Fruit fly (Drosophila melanogaster) whole organism, embryonic: ENCODE results near the gene unc-119.

ENCODE experiments used
- Bgb ChIP-seq: fragments of 200-800 bp; sonication (Bioruptor generic); IDR thresholded peaks from 2 replicates; pipeline ENCODE4 v1.3.6; 2022; ENCODE audit warnings: missing biosample characterization, missing genetic modification characterization; ENCODE audit not compliant: partially characterized antibody
- Bteb2 ChIP-seq: fragments of 200-800 bp; sonication (Bioruptor generic); optimal IDR thresholded peaks from 2 replicates; lab custom pipeline; 2016; ENCODE audit warnings: missing biosample characterization, missing genetic modification characterization
- CG10267 ChIP-seq: fragments of 200-800 bp; sonication (Bioruptor generic); optimal IDR thresholded peaks from 2 replicates; lab custom pipeline; 2018; ENCODE audit warnings: missing biosample characterization, mild to moderate bottlenecking, missing genetic modification characterization, moderate library complexity
- CG10462 ChIP-seq: fragments of 200-800 bp; sonication (Bioruptor generic); optimal IDR thresholded peaks from 2 replicates; lab custom pipeline; 2016; ENCODE audit warnings: missing biosample characterization, missing genetic modification characterization
- CG11456 ChIP-seq: fragments of 200-800 bp; sonication (Bioruptor generic); IDR thresholded peaks from 3 replicates; pipeline ENCODE4 v1.3.6; 2022; ENCODE audit warnings: missing biosample characterization, missing genetic modification characterization
- CG12659 ChIP-seq: fragments of 200-800 bp; sonication (Bioruptor generic); optimal IDR thresholded peaks from 3 replicates; lab custom pipeline; 2017; ENCODE audit warnings: mild to moderate bottlenecking, missing biosample characterization, missing genetic modification reagents, missing genetic modification characterization
- CG1647 ChIP-seq: fragments of 200-800 bp; sonication (Bioruptor generic); optimal IDR thresholded peaks from 3 replicates; lab custom pipeline; 2016; ENCODE audit warnings: missing biosample characterization, missing genetic modification characterization
- CG17359 ChIP-seq: fragments of 200-800 bp; sonication (Bioruptor generic); optimal IDR thresholded peaks from 3 replicates; lab custom pipeline; 2018; ENCODE audit warnings: missing biosample characterization, mild to moderate bottlenecking, missing genetic modification characterization, moderate library complexity
- CG2129 ChIP-seq: fragments of 200-800 bp; sonication (Bioruptor generic); IDR thresholded peaks from 2 replicates; pipeline ENCODE4 v1.3.6; 2022; ENCODE audit warnings: missing biosample characterization, missing genetic modification characterization; ENCODE audit not compliant: partially characterized antibody
- CG33557 ChIP-seq: fragments of 200-800 bp; sonication (Bioruptor generic); optimal IDR thresholded peaks from 2 replicates; lab custom pipeline; 2019; ENCODE audit warnings: missing biosample characterization, mild to moderate bottlenecking, missing genetic modification characterization, moderate library complexity
- CG3726 ChIP-seq: fragments of 200-800 bp; sonication (Bioruptor generic); IDR thresholded peaks from 3 replicates; pipeline ENCODE4, ENCODE4 v1.3.6; 2022; ENCODE audit warnings: missing biosample characterization, missing genetic modification characterization
- CG43689 ChIP-seq: fragments of 200-800 bp; sonication (Bioruptor generic); IDR thresholded peaks from 2 replicates; pipeline ENCODE4 v1.3.6; 2022; ENCODE audit warnings: missing biosample characterization, missing genetic modification characterization
- CG6683 ChIP-seq: fragments of 200-800 bp; sonication (Bioruptor generic); optimal IDR thresholded peaks from 2 replicates; lab custom pipeline; 2017; ENCODE audit warnings: missing biosample characterization, mild to moderate bottlenecking, missing genetic modification characterization, missing genetic modification reagents
- CG6791 ChIP-seq: fragments of 200-800 bp; sonication (Bioruptor generic); IDR thresholded peaks from 3 replicates; pipeline ENCODE4 v1.3.6; 2022; ENCODE audit warnings: missing biosample characterization, missing genetic modification characterization; ENCODE audit not compliant: partially characterized antibody
- CG7271 ChIP-seq: fragments of 200-800 bp; sonication (Bioruptor generic); optimal IDR thresholded peaks from 2 replicates; lab custom pipeline; 2018; ENCODE audit warnings: missing biosample characterization, mild to moderate bottlenecking, missing genetic modification characterization, moderate library complexity
- CG8944 ChIP-seq: fragments of 200-800 bp; sonication (Bioruptor generic); optimal IDR thresholded peaks from 3 replicates; lab custom pipeline; 2016; ENCODE audit warnings: missing biosample characterization, missing genetic modification characterization
- CrebB ChIP-seq: fragments of 200-800 bp; sonication (Bioruptor generic); optimal IDR thresholded peaks from 3 replicates; lab custom pipeline; 2018; ENCODE audit warnings: missing biosample characterization, mild to moderate bottlenecking, missing genetic modification characterization
- Dbx ChIP-seq: fragments of 200-800 bp; sonication (Bioruptor generic); IDR thresholded peaks from 3 replicates; pipeline ENCODE4 v1.3.6; 2022; ENCODE audit warnings: missing biosample characterization, missing genetic modification characterization
- E2f1 ChIP-seq: fragments of 200-800 bp; sonication (Bioruptor generic); IDR thresholded peaks from 2 replicates; pipeline ENCODE4 v1.3.6; 2022; ENCODE audit warnings: missing biosample characterization, missing genetic modification characterization
- ERR ChIP-seq: fragments of 200-800 bp; sonication (Bioruptor generic); optimal IDR thresholded peaks from 2 replicates; lab custom pipeline; 2016; ENCODE audit warnings: missing biosample characterization, missing genetic modification characterization
- Ets65A ChIP-seq: fragments of 200-800 bp; sonication (Bioruptor generic); peaks from one replicate; lab custom pipeline; 2016; ENCODE audit warnings: missing biosample characterization, missing genetic modification characterization
- Hr3 ChIP-seq: fragments of 200-800 bp; sonication (Bioruptor generic); optimal IDR thresholded peaks from 3 replicates; lab custom pipeline; 2016; ENCODE audit warnings: missing biosample characterization, missing genetic modification characterization
- Mad ChIP-seq: fragments of 200-800 bp; sonication (Bioruptor generic); optimal IDR thresholded peaks from 2 replicates; lab custom pipeline; 2016; ENCODE audit warnings: missing biosample characterization, missing genetic modification characterization
- Meics ChIP-seq: fragments of 200-800 bp; sonication (Bioruptor generic); optimal IDR thresholded peaks from 2 replicates; lab custom pipeline; 2017; ENCODE audit warnings: missing biosample characterization, mild to moderate bottlenecking, missing genetic modification characterization
- NfI ChIP-seq: fragments of 200-800 bp; sonication (Bioruptor generic); optimal IDR thresholded peaks from 3 replicates; lab custom pipeline; 2018; ENCODE audit warnings: missing biosample characterization, mild to moderate bottlenecking, missing genetic modification characterization, moderate library complexity
- Sox102F ChIP-seq: fragments of 200-800 bp; sonication (Bioruptor generic); optimal IDR thresholded peaks from 2 replicates; lab custom pipeline; 2018; ENCODE audit warnings: missing biosample characterization, mild to moderate bottlenecking, missing genetic modification characterization, moderate library complexity
- Xrp1 ChIP-seq: fragments of 200-800 bp; sonication (Bioruptor generic); IDR thresholded peaks from 2 replicates; pipeline ENCODE4 v1.3.6; 2022; ENCODE audit warnings: missing biosample characterization, missing genetic modification characterization
- ara ChIP-seq: fragments of 200-800 bp; sonication (Bioruptor generic); IDR thresholded peaks from 2 replicates; pipeline ENCODE4 v1.3.6; 2022; ENCODE audit warnings: missing biosample characterization, missing genetic modification characterization
- cas ChIP-seq: fragments of 200-800 bp; sonication (Bioruptor generic); IDR thresholded peaks from 2 replicates; pipeline ENCODE4 v1.3.6; 2022; ENCODE audit warnings: missing biosample characterization, missing genetic modification characterization
- caup ChIP-seq: fragments of 200-800 bp; sonication (Bioruptor generic); optimal IDR thresholded peaks from 3 replicates; lab custom pipeline; 2017; ENCODE audit warnings: missing biosample characterization, mild to moderate bottlenecking, missing genetic modification characterization, moderate library complexity; ENCODE audit not compliant: severe bottlenecking
- chn ChIP-seq: fragments of 200-800 bp; sonication (Bioruptor generic); optimal IDR thresholded peaks from 2 replicates; lab custom pipeline; 2016; ENCODE audit warnings: missing biosample characterization, missing genetic modification characterization
- crc ChIP-seq: fragments of 200-800 bp; sonication (Bioruptor generic); optimal IDR thresholded peaks from 2 replicates; lab custom pipeline; 2016; ENCODE audit warnings: missing biosample characterization, missing genetic modification characterization
- eve ChIP-seq, 2 experiments: fragments of >200 bp; optimal IDR thresholded peaks; 2 replicates each; lab custom pipeline; 2017; ENCODE audit warnings: missing biosample characterization in 2 of 2, missing genetic modification characterization in 2 of 2
- grau ChIP-seq: fragments of 200-800 bp; optimal IDR thresholded peaks from 3 replicates; lab custom pipeline; 2019; ENCODE audit warnings: missing biosample characterization, mild to moderate bottlenecking, missing genetic modification characterization, moderate library complexity
- gro ChIP-seq: fragments of 200-800 bp; sonication (Bioruptor generic); optimal IDR thresholded peaks from 2 replicates; lab custom pipeline; 2016; ENCODE audit warnings: missing biosample characterization, missing genetic modification characterization
- h ChIP-seq: fragments of >200 bp; optimal IDR thresholded peaks from 2 replicates; lab custom pipeline; 2017
- hb ChIP-seq: fragments of 200-800 bp; sonication (Bioruptor generic); IDR thresholded peaks from 3 replicates; pipeline ENCODE4 v1.3.6; 2022; ENCODE audit warnings: missing biosample characterization, missing genetic modification characterization; ENCODE audit not compliant: partially characterized antibody
- hbn ChIP-seq: fragments of 200-800 bp; sonication (Bioruptor generic); IDR thresholded peaks from 2 replicates; pipeline ENCODE4 v1.3.6; 2022; ENCODE audit warnings: missing biosample characterization, missing genetic modification characterization; ENCODE audit not compliant: partially characterized antibody
- ind ChIP-seq: fragments of 200-800 bp; sonication (Bioruptor generic); optimal IDR thresholded peaks from 3 replicates; lab custom pipeline; 2016; ENCODE audit warnings: missing biosample characterization, missing genetic modification characterization
- inv ChIP-seq: fragments of 200-800 bp; sonication (Bioruptor generic); IDR thresholded peaks from 2 replicates; pipeline ENCODE4 v1.3.6; 2022; ENCODE audit warnings: missing biosample characterization, missing genetic modification characterization; ENCODE audit not compliant: partially characterized antibody
- jigr1 ChIP-seq: fragments of 200-800 bp; sonication (Bioruptor generic); IDR thresholded peaks from 3 replicates; pipeline ENCODE4 v1.3.6; 2022; ENCODE audit warnings: missing biosample characterization, missing genetic modification characterization
- kah ChIP-seq: fragments of 200-800 bp; sonication (Bioruptor generic); optimal IDR thresholded peaks from 2 replicates; lab custom pipeline; 2018; ENCODE audit warnings: missing biosample characterization, mild to moderate bottlenecking, missing genetic modification characterization
- knrl ChIP-seq: fragments of 200-800 bp; sonication (Bioruptor generic); IDR thresholded peaks from 3 replicates; pipeline ENCODE4 v1.3.6; 2022; ENCODE audit warnings: missing biosample characterization, missing genetic modification characterization; ENCODE audit not compliant: partially characterized antibody
- pan ChIP-seq, 4 experiments: fragments of >200 bp in 3 of 4; fragments of 200-800 bp in 1 of 4; sonication (Bioruptor generic) in 1 of 4; optimal IDR thresholded peaks in 3 of 4; IDR thresholded peaks in 1 of 4; 2 replicates each; pipeline versions ENCODE4 v1.3.6 to Lab custom; 2017 to 2022; ENCODE audit warnings: missing biosample characterization in 2 of 4, missing genetic modification characterization in 2 of 4, mixed read lengths in 1 of 4
- pzg ChIP-seq: fragments of 200-800 bp; sonication (Bioruptor generic); optimal IDR thresholded peaks from 3 replicates; lab custom pipeline; 2018; ENCODE audit warnings: missing biosample characterization, mild to moderate bottlenecking, missing genetic modification characterization, moderate library complexity
- ranshi ChIP-seq: fragments of 200-800 bp; sonication (Bioruptor generic); IDR thresholded peaks from 2 replicates; pipeline ENCODE4 v1.3.6; 2022; ENCODE audit warnings: missing biosample characterization, missing genetic modification characterization
- sim ChIP-seq: fragments of 200-800 bp; sonication (Bioruptor generic); IDR thresholded peaks from 2 replicates; pipeline ENCODE4 v1.3.6; 2022; ENCODE audit warnings: missing biosample characterization, missing genetic modification characterization
- sob ChIP-seq: fragments of 200-800 bp; sonication (Bioruptor generic); IDR thresholded peaks from 2 replicates; pipeline ENCODE4 v1.3.6; 2022; ENCODE audit warnings: missing biosample characterization, missing genetic modification characterization
- yki ChIP-seq: fragments of >200 bp; optimal IDR thresholded peaks from 3 replicates; lab custom pipeline; 2018

unc-119 gene

DNA sequence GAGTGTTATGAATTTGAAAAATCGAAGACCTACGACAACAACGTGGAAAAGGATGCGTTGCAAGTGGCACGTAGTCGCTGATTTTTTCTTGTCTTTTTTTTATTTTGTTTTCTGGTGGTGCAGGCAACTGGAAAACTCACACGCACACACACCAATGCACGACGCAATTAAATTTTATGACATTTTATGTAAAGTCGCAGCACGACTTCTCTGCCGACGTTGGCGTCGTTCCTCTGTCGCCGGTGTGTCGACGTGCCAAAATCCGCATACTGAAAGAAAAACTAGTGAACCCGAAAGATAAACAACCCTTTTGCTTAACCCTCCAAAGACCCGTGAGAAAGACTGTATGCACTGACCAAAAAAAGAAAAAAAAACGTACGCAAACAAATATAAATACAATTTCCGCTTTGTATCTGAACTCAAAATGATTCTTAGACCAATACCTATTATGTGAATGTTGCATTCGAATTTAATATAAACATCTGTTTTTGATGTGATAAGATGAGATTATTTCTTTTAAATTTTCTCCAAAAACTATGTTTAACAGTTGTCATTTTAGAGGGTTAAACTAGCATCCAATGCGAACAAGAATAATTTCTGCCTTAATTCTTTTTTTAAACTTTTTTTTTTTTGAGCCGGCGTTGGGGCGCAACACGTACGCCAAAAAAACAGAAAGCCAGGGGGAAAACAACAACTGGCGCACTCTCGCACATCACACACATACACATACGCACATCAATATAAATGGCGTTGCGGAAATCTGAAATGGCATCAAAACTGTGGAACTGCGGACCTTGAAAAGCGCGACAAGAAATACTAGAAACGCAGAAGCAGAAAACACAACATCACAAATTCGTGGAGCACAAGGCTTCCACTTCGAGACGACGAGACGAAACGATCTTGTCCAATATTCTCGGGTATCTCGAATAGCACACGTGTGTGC, 43.0 kb upstream of the unc-119 start (continued):
- TF ChIP-seq kah (no peak), Mad (GFP tag; lab: Kevin White, UChicago) (no peak), ERR (GFP tag; lab: Kevin White, UChicago) (no peak), inv (no peak), Bteb2 (GFP tag; lab: Kevin White, UChicago) (peak; percentile 72), hb (GFP tag; lab: Robert Waterston, UW) (no peak), CG2129 (no peak), jigr1 (no peak), Dbx (GFP tag; lab: Robert Waterston, UW) (peak; percentile 54; the same call in 2 of the 3 replicates), Sox102F (GFP tag; lab: Kevin White, UChicago) (no peak), sob (GFP tag; lab: Robert Waterston, UW) (no peak), CG12659 (GFP tag; lab: Kevin White, UChicago) (peak; percentile 26), E2f1 (GFP tag; lab: Robert Waterston, UW) (no peak), pan (optimal IDR thresholded peaks at IDR 0.05; lab: Kevin White, UChicago) (no peak), pan (GFP tag; optimal IDR thresholded peaks at IDR 0.05 in 1 of 2, IDR thresholded peaks at IDR 0.05 in 1 of 2) (peak in 1 of 2 experiments; percentile 30), CG6791 (GFP tag; lab: Robert Waterston, UW) (no peak), CG10462 (GFP tag; lab: Kevin White, UChicago) (no peak), ranshi (GFP tag; lab: Robert Waterston, UW) (no peak), yki (lab: Kevin White, UChicago) (no peak), pzg (GFP tag; lab: Kevin White, UChicago) (no peak), Bgb (GFP tag; lab: Robert Waterston, UW) (no peak), eve (GFP tag; optimal IDR thresholded peaks at IDR 0.05; lab: Kevin White, UChicago) (no peak), h (lab: Kevin White, UChicago) (no peak), CG43689 (GFP tag; lab: Robert Waterston, UW) (no peak), sim (no peak), CG17359 (tag; lab: Kevin White, UChicago) (no peak), Meics (GFP tag; lab: Kevin White, UChicago) (peak; percentile 68), CG3726 (GFP tag; lab: Robert Waterston, UW) (0 out of 3 replicates have a peak, but pooled peaks have one; percentile 26), CG1647 (GFP tag; lab: Kevin White, UChicago) (no peak), Xrp1 (GFP tag; lab: Robert Waterston, UW) (peak; percentile 23; the same call in 1 of the 2 replicates), gro (GFP tag; lab: Kevin White, UChicago) (peak; percentile 23), ind (GFP tag; lab: Kevin White, UChicago) (peak; percentile 34), NfI (GFP tag; lab: Kevin White, UChicago) (peak; percentile 6), crc (peak; percentile 36), CG33557 (GFP tag; lab: Kevin White, UChicago) (no peak), cas (GFP tag; lab: Robert Waterston, UW) (no peak), CrebB (tag; lab: Kevin White, UChicago) (no peak), Ets65A (GFP tag; lab: Kevin White, UChicago) (peak; percentile 73), caup (GFP tag; lab: Kevin White, UChicago) (peak; percentile 45), ara (no peak), hbn (GFP tag; lab: Robert Waterston, UW) (no peak), CG6683 (GFP tag; lab: Kevin White, UChicago) (no peak), Hr3 (GFP tag; lab: Kevin White, UChicago) (peak; percentile 33), CG8944 (peak; percentile 31), CG10267 (tag; lab: Kevin White, UChicago) (no peak), knrl (GFP tag; lab: Robert Waterston, UW) (no peak), CG7271 (tag; lab: Kevin White, UChicago) (no peak), grau (tag; lab: Kevin White, UChicago) (no peak), CG11456 (GFP tag; lab: Robert Waterston, UW) (no peak), chn (no peak)
